Worm (Caenorhabditis elegans) whole organism, L1 larva: ENCODE results near the gene atg-7.
A peak's percentile ranks its signal among the peaks of the same experiment; 100 is the strongest.

Experiments used
- C16A3.4 ChIP-seq: fragments of 150-350 bp; optimal IDR thresholded peaks from 2 replicates; lab custom pipeline; 2014; ENCODE audit warnings: missing biosample characterization, missing genetic modification characterization
- C34B4.2 ChIP-seq: sonication (generic microtip); optimal IDR thresholded peaks from 2 replicates; lab custom pipeline; 2017; ENCODE audit warnings: mild to moderate bottlenecking, missing genetic modification characterization, missing compliant biosample characterization
- F16B12.6 ChIP-seq: fragments of 150-350 bp; optimal IDR thresholded peaks from 2 replicates; lab custom pipeline; 2014; ENCODE audit warnings: missing biosample characterization, missing genetic modification characterization
- Y116A8C.19 ChIP-seq: sonication (generic microtip); optimal IDR thresholded peaks from 2 replicates; lab custom pipeline; 2016; ENCODE audit warnings: missing compliant biosample characterization, missing genetic modification characterization, borderline replicate concordance
- aha-1 ChIP-seq: fragments of 150-350 bp; optimal IDR thresholded peaks from 2 replicates; lab custom pipeline; 2014; ENCODE audit warnings: missing biosample characterization, missing genetic modification characterization
- alr-1 ChIP-seq: fragments of 200-800 bp; sonication (Bioruptor generic); optimal IDR thresholded peaks from 2 replicates; lab custom pipeline; 2018; ENCODE audit warnings: borderline replicate concordance, mild to moderate bottlenecking, missing genetic modification characterization, missing compliant biosample characterization
- blmp-1 ChIP-seq: fragments of 150-350 bp; optimal IDR thresholded peaks from 2 replicates; lab custom pipeline; 2014; ENCODE audit warnings: missing biosample characterization, missing genetic modification characterization
- ceh-82 ChIP-seq, 3 experiments: fragments of 150-350 bp in 1 of 3; sonication (generic microtip) in 2 of 3; optimal IDR thresholded peaks; 2 replicates each; lab custom pipeline; 2014 to 2017; ENCODE audit warnings: missing biosample characterization in 3 of 3, missing genetic modification characterization in 3 of 3
- ceh-90 ChIP-seq: sonication (generic microtip); optimal IDR thresholded peaks from 2 replicates; lab custom pipeline; 2016; ENCODE audit warnings: missing genetic modification characterization, missing compliant biosample characterization
- dpl-1 ChIP-seq, 3 experiments: fragments of 150-350 bp in 2 of 3; sonication (generic microtip) in 1 of 3; optimal IDR thresholded peaks; 2 replicates each; lab custom pipeline; 2014 to 2017; ENCODE audit warnings: missing biosample characterization in 3 of 3, missing genetic modification characterization in 3 of 3, missing genetic modification reagents in 3 of 3
- elt-2 ChIP-seq: sonication (generic microtip); optimal IDR thresholded peaks from 2 replicates; lab custom pipeline; 2016; ENCODE audit warnings: missing genetic modification characterization, mild to moderate bottlenecking, inconsistent platforms, missing compliant biosample characterization, missing genetic modification reagents
- elt-3 ChIP-seq, 6 experiments: fragments of 150-350 bp in 1 of 6; sonication (generic microtip); optimal IDR thresholded peaks; 2 replicates each; lab custom pipeline; 2017 to 2018; ENCODE audit warnings: missing biosample characterization in 6 of 6, missing genetic modification characterization in 6 of 6, inconsistent platforms in 1 of 6
- ets-5 ChIP-seq: fragments of 200-800 bp; sonication (Bioruptor generic); IDR thresholded peaks from 2 replicates; pipeline ENCODE4 v1.3.6; 2022; ENCODE audit warnings: missing genetic modification characterization, missing compliant biosample characterization
- fkh-4 ChIP-seq: sonication (generic microtip); optimal IDR thresholded peaks from 2 replicates; lab custom pipeline; 2016; ENCODE audit warnings: missing compliant biosample characterization, missing genetic modification characterization, borderline replicate concordance
- fkh-8 ChIP-seq: sonication (generic microtip); optimal IDR thresholded peaks from 2 replicates; lab custom pipeline; 2016; ENCODE audit warnings: mild to moderate bottlenecking, missing genetic modification characterization, missing compliant biosample characterization
- grh-1 ChIP-seq: fragments of 200-800 bp; sonication (Bioruptor generic); IDR thresholded peaks from 2 replicates; pipeline ENCODE4 v1.3.6; 2022; ENCODE audit warnings: missing genetic modification reagents, missing genetic modification characterization, missing compliant biosample characterization
- hlh-17 ChIP-seq: fragments of 200-800 bp; sonication (Bioruptor generic); optimal IDR thresholded peaks from 2 replicates; lab custom pipeline; 2018; ENCODE audit warnings: missing genetic modification characterization, mild to moderate bottlenecking, missing compliant biosample characterization, moderate library complexity, borderline replicate concordance
- hpl-2 ChIP-seq: fragments of 150-350 bp; optimal IDR thresholded peaks from 2 replicates; lab custom pipeline; 2014; ENCODE audit warnings: missing biosample characterization, missing genetic modification reagents, missing genetic modification characterization
- lin-13 ChIP-seq: fragments of 150-350 bp; optimal IDR thresholded peaks from 2 replicates; lab custom pipeline; 2014; ENCODE audit warnings: missing biosample characterization, missing genetic modification reagents, missing genetic modification characterization
- lin-14 ChIP-seq: fragments of 200-800 bp; sonication (Bioruptor generic); optimal IDR thresholded peaks from 2 replicates; lab custom pipeline; 2018; ENCODE audit warnings: mild to moderate bottlenecking, missing genetic modification characterization, moderate library complexity, missing compliant biosample characterization
- lin-35 ChIP-seq, 2 experiments: fragments of 150-350 bp; optimal IDR thresholded peaks; 2 replicates each; lab custom pipeline; 2014; ENCODE audit warnings: missing biosample characterization in 2 of 2, missing genetic modification characterization in 2 of 2, missing genetic modification reagents in 2 of 2
- lsy-2 ChIP-seq, 2 experiments: fragments of 150-350 bp; optimal IDR thresholded peaks; 2 replicates each; lab custom pipeline; 2014; ENCODE audit warnings: missing biosample characterization in 2 of 2, missing genetic modification characterization in 2 of 2
- nhr-12 ChIP-seq: sonication (generic microtip); optimal IDR thresholded peaks from 2 replicates; lab custom pipeline; 2017; ENCODE audit warnings: missing biosample characterization, missing genetic modification characterization
- nhr-20 ChIP-seq: sonication (generic microtip); optimal IDR thresholded peaks from 2 replicates; lab custom pipeline; 2016; ENCODE audit warnings: mild to moderate bottlenecking, missing genetic modification characterization, missing compliant biosample characterization
- nhr-237 ChIP-seq: fragments of 150-350 bp; optimal IDR thresholded peaks from 2 replicates; lab custom pipeline; 2014; ENCODE audit warnings: missing biosample characterization, missing genetic modification characterization
- nhr-28 ChIP-seq: fragments of 150-350 bp; optimal IDR thresholded peaks from 2 replicates; lab custom pipeline; 2014; ENCODE audit warnings: missing biosample characterization, missing genetic modification characterization
- nhr-71 ChIP-seq: sonication (generic microtip); optimal IDR thresholded peaks from 2 replicates; lab custom pipeline; 2016; ENCODE audit warnings: mild to moderate bottlenecking, missing genetic modification characterization, moderate library complexity, missing compliant biosample characterization
- nhr-77 ChIP-seq: fragments of 150-350 bp; optimal IDR thresholded peaks from 2 replicates; lab custom pipeline; 2014; ENCODE audit warnings: missing biosample characterization, missing genetic modification characterization
- nhr-84 ChIP-seq: sonication (generic microtip); optimal IDR thresholded peaks from 2 replicates; lab custom pipeline; 2017; ENCODE audit warnings: missing biosample characterization, missing genetic modification characterization
- nhr-85 ChIP-seq: sonication (generic microtip); peaks from one replicate; lab custom pipeline; 2016; ENCODE audit warnings: missing genetic modification characterization, inconsistent platforms, missing compliant biosample characterization
- nhr-90 ChIP-seq: sonication (generic microtip); optimal IDR thresholded peaks from 2 replicates; lab custom pipeline; 2016; ENCODE audit warnings: mild to moderate bottlenecking, missing genetic modification characterization, missing compliant biosample characterization; ENCODE audit not compliant: poor library complexity
- rnt-1 ChIP-seq: sonication (generic microtip); optimal IDR thresholded peaks from 2 replicates; lab custom pipeline; 2016; ENCODE audit warnings: mild to moderate bottlenecking, missing genetic modification characterization, moderate library complexity, missing compliant biosample characterization
- skn-1 ChIP-seq: fragments of 150-350 bp; optimal IDR thresholded peaks from 2 replicates; lab custom pipeline; 2014; ENCODE audit warnings: missing biosample characterization, missing genetic modification characterization
- snu-23 ChIP-seq: sonication (generic microtip); optimal IDR thresholded peaks from 2 replicates; lab custom pipeline; 2016; ENCODE audit warnings: missing genetic modification characterization, missing compliant biosample characterization
- sup-37 ChIP-seq: fragments of 200-800 bp; sonication (Bioruptor generic); optimal IDR thresholded peaks from 2 replicates; lab custom pipeline; 2018; ENCODE audit warnings: mild to moderate bottlenecking, missing genetic modification characterization, missing compliant biosample characterization
- swsn-7 ChIP-seq: sonication (generic microtip); optimal IDR thresholded peaks from 2 replicates; lab custom pipeline; 2016; ENCODE audit warnings: missing genetic modification characterization, missing compliant biosample characterization
- tbx-2 ChIP-seq: sonication (generic microtip); optimal IDR thresholded peaks from 2 replicates; lab custom pipeline; 2016; ENCODE audit warnings: missing genetic modification characterization, missing compliant biosample characterization
- unc-62 ChIP-seq: fragments of 150-350 bp; optimal IDR thresholded peaks from 2 replicates; lab custom pipeline; 2014; ENCODE audit warnings: missing biosample characterization, missing genetic modification reagents, missing genetic modification characterization
- unc-86 ChIP-seq: sonication (generic microtip); optimal IDR thresholded peaks from 2 replicates; lab custom pipeline; 2016; ENCODE audit warnings: missing genetic modification characterization, missing compliant biosample characterization
- zag-1 ChIP-seq: fragments of 150-350 bp; optimal IDR thresholded peaks from 2 replicates; lab custom pipeline; 2014; ENCODE audit warnings: missing biosample characterization, missing genetic modification characterization
- zip-4 ChIP-seq: fragments of 200-800 bp; sonication (Bioruptor generic); optimal IDR thresholded peaks from 2 replicates; lab custom pipeline; 2018; ENCODE audit warnings: mild to moderate bottlenecking, missing genetic modification characterization, moderate library complexity, missing compliant biosample characterization

atg-7 gene

DNA sequence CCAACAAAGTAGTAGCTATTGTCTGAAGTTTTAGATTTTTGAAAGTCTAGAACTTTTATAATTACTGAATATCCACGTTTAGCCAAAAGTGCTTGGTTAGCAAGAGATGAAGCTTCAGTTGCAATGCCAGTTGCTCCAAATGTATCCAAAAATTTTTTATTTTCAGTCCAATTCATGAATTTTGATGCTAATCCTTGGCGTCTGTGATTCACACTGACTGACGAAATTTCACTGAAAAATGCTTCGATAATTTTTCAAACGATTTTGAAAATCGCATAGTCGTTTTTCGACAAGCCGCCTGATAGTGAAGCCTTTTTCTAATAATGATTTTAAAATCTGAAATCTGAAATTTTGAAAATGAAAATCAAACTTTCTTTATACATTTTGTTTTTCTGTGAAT, 13.2 kb upstream of the atg-7 start:
- TF ChIP-seq ets-5 (no peak), C34B4.2 (tag; lab: Kevin White, UChicago) (no peak), fkh-8 (tag; lab: Kevin White, UChicago) (no peak), nhr-84 (no peak), dpl-1 (GFP tag; optimal IDR thresholded peaks at IDR 0.05; lab: Kevin White, UChicago) (no peak), nhr-77 (tag; lab: Kevin White, UChicago) (no peak), swsn-7 (tag; lab: Kevin White, UChicago) (no peak), nhr-90 (tag; lab: Kevin White, UChicago) (no peak), Y116A8C.19 (tag; lab: Kevin White, UChicago) (no peak)
- TF ChIP-seq, all 84 proteins: peak for 0

DNA sequence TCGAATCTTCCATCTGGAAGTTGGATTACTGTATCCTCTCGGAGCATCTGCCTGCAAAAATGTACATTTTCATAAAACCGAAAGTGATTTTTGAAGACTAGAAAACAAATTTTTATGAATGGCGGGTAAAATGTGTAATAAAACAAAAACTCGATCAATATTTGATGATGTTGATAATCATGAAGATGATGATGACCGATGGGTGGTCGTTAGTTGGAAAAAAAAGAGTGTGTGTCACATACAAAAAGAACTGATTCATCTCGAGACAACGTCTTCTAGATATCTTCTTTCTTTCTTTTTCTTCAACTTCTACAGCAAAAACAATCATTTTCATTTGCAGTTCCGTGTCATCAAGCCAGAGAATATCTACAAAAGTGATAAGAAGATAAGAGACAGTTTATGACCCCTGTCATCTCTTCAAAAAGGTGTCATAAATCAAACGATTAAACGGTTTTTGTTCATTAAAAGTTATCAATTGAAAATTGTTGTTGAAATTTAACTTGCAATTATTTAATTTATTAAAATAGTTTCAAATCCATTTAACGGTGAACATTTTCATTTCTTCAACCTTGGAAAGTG, 11.7 kb upstream of the atg-7 start, which contains the start of gene bcc-1:
Gene bcc-1, minus strand, starts transcription at position 51 of the 579 bp plus-strand sequence.
- peak; percentile 31 for TF ChIP-seq nhr-71 (tag; lab: Kevin White, UChicago)
- TF ChIP-seq snu-23, result peak; percentile 32
- TF ChIP-seq tbx-2, result no peak
- peak; percentile 12 for TF ChIP-seq nhr-90 (tag; lab: Kevin White, UChicago)
- TF ChIP-seq elt-3 (tag; optimal IDR thresholded peaks at IDR 0.05; lab: Kevin White, UChicago), result peak in 5 of 6 experiments; percentile 31 to 95 (median 81)
- TF ChIP-seq lin-35 (GFP tag; optimal IDR thresholded peaks at IDR 0.05; lab: Kevin White, UChicago), result peak in 1 of 2 experiments; percentile 34
- peak; percentile 51 for TF ChIP-seq nhr-20 (tag; lab: Kevin White, UChicago)
- TF ChIP-seq blmp-1 (tag; lab: Kevin White, UChicago), result peak; percentile 54
- no peak for TF ChIP-seq lin-13 (GFP tag; lab: Kevin White, UChicago)
- peak in 1 of 2 experiments; percentile 37 for TF ChIP-seq lsy-2 (tag; optimal IDR thresholded peaks at IDR 0.05; lab: Kevin White, UChicago)
- TF ChIP-seq sup-37 (GFP tag; lab: Kevin White, UChicago), result no peak

DNA sequence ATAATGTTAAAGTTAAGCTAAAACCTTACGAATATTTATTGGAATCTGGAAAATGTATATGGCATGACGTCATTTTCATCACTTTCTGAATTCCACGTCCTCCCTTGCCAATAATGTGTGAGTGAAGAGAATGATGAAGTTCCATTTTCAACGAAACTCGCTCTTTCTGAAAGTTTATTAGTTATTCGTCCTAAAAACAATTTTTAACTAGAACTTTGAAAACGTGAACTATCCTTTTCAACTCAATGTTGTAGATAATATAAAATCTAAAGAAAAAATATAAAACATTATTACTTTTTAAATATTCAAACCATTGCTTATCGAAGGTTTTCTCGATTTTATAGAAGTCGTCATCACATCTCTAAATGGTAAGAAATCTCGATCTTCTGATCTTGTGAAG, 8.7 kb upstream of the atg-7 start, which contains the start of gene M7.7:
Gene M7.7, plus strand, starts transcription at position 301 of the 400 bp plus-strand sequence.
- TF ChIP-seq nhr-12 (tag; lab: Kevin White, UChicago) (no peak), F16B12.6 (tag; lab: Kevin White, UChicago) (no peak), aha-1 (tag; lab: Kevin White, UChicago) (no peak)

DNA sequence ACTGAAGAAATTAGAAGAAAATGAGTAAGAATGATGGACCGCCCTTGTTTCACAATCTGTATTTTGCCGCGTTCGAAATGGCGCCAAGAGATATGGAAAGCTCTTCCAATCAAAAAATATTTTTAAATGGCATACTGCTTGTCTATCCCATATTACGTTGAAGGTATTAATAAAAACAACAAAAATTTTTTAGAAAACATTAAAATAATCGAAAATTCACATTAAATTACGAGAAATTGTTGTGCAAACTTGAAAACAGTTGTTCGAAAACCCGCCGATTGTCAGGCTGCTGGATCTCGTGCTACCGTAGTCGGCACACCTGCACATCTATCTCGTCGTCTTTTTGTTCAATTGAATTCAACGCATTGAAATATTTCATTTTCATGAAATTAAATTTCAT, 2.8 kb upstream of the atg-7 start, which contains the start of gene klc-1:
Gene klc-1, plus strand, starts transcription at position 127 of the 400 bp plus-strand sequence.
- TF ChIP-seq hpl-2 (GFP tag; lab: Kevin White, UChicago) (no peak), blmp-1 (tag; lab: Kevin White, UChicago) (no peak), lsy-2 (tag; optimal IDR thresholded peaks at IDR 0.05; lab: Kevin White, UChicago) (peak; percentile 40 to 69), dpl-1 (GFP tag; optimal IDR thresholded peaks at IDR 0.05; lab: Kevin White, UChicago) (peak in 1 of 3 experiments; percentile 2)

DNA sequence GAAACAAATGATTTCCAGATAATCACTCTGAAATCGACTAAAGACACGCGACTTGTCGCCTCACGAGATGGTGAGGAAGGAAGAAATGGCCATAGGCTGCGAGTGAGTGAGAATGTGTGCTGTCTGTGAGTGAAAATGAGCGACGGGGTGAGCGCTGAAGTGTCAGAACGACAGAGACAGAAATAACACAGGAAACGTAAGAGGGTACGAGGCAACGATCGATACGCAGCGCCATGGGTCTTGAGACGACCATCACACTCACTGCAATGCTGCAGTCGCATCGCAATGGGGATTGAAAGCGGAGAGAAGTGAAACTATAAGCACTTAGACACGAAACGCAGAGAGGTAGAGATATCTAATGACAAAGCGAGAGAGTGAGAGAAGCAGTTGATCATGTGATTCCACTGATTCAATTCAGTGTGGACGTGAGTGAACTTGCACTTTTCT, 2.0 kb upstream of the atg-7 start:
- TF ChIP-seq skn-1 (tag; lab: Kevin White, UChicago) (peak; percentile 73), nhr-28 (tag; lab: Kevin White, UChicago) (no peak), lsy-2 (tag; optimal IDR thresholded peaks at IDR 0.05; lab: Kevin White, UChicago) (peak; percentile 91 to 94), nhr-90 (tag; lab: Kevin White, UChicago) (peak; percentile 90), ceh-90 (tag; lab: Kevin White, UChicago) (no peak), lin-14 (peak; percentile 98), hpl-2 (GFP tag; lab: Kevin White, UChicago) (peak; percentile 54), hlh-17 (GFP tag; lab: Kevin White, UChicago) (no peak), snu-23 (peak; percentile 98), zag-1 (tag; lab: Kevin White, UChicago) (peak; percentile 100), ceh-82 (tag; optimal IDR thresholded peaks at IDR 0.05; lab: Kevin White, UChicago) (peak; percentile 80 to 92 (median 90)), alr-1 (tag; lab: Kevin White, UChicago) (no peak), elt-2 (tag; lab: Kevin White, UChicago) (peak; percentile 65), Y116A8C.19 (tag; lab: Kevin White, UChicago) (no peak), rnt-1 (tag; lab: Kevin White, UChicago) (peak; percentile 84), fkh-8 (tag; lab: Kevin White, UChicago) (peak; percentile 97), nhr-237 (tag; lab: Kevin White, UChicago) (peak; percentile 91), nhr-85 (peak; percentile 98), grh-1 (GFP tag; lab: Robert Waterston, UW) (peak; percentile 76), zip-4 (peak; percentile 60), fkh-4 (tag; lab: Kevin White, UChicago) (peak; percentile 57), unc-86 (tag; lab: Kevin White, UChicago) (peak; percentile 92), unc-62 (no peak), C16A3.4 (tag; lab: Kevin White, UChicago) (peak; percentile 91)
